Worm (Caenorhabditis elegans): ENCODE data around the gene F53F1.3.

Gene F53F1.3

DNA sequence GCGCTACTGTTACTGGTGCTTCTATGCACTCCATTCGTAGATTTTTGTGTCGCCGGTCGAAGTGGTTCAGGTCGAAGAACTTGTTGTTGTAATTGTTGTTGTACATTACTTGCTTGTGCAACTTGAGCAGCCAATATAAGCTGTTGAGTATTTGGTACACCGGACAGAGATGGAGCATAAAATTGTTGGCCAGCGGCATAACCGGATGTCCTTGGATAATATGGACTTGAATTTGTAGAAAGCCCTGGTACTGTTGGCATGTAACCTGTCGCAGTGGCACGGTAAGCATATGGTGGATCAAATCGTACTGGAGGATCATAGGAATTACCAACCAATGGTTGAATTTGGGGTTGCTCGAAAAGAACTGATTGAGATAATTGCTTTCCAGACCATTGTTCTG, 19.1 kb upstream of the F53F1.3 start:
- TF ChIP-seq nhr-120 (GFP tag; IDR thresholded peaks at IDR 0.05) (no peak), F22D6.2 (tag; optimal IDR thresholded peaks at IDR 0.05) (no peak), F10E7.11 (tag; optimal IDR thresholded peaks at IDR 0.05) (no peak), ceh-91 (GFP tag; IDR thresholded peaks at IDR 0.05) (no peak), egl-18 (GFP tag; IDR thresholded peaks at IDR 0.05) (no peak), nfya-2 (GFP tag; IDR thresholded peaks at IDR 0.05) (no peak), aptf-2 (GFP tag; conservative IDR thresholded peaks at IDR 0.05) (no peak), T26A5.8 (tag; optimal IDR thresholded peaks at IDR 0.05) (no peak), hlh-12 (tag; optimal IDR thresholded peaks at IDR 0.05) (no peak), ztf-25 (GFP tag; IDR thresholded peaks at IDR 0.05) (no peak), C06A6.2 (GFP tag; conservative IDR thresholded peaks at IDR 0.05) (no peak), Y95B8A.8 (GFP tag; IDR thresholded peaks at IDR 0.05) (no peak), ceh-100 (GFP tag; IDR thresholded peaks at IDR 0.05) (no peak), ztf-18 (tag; optimal IDR thresholded peaks at IDR 0.05) (no peak), C17E4.6 (GFP tag; IDR thresholded peaks at IDR 0.05) (no peak)

DNA sequence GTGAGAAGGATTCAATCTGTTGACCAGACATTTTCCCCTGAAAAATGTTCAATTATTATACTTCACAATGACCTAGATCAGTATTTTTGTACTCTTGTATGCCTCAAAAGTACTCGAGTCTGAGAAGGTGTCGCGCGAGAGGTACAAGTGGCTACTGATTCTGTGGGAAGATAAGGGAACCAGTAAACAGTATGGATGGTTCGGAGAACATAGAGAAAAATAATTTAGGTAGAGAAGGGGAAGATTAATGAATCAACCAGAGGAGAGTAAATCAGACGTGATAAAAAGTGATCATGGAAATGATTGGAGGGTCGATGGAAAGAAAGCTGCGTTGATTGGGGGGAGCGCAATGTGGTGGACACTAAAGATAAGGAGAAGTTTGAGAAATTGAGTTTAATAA, 18.6 kb upstream of the F53F1.3 start:
- TF ChIP-seq T26A5.8 (tag; optimal IDR thresholded peaks at IDR 0.05): no peak
- no peak for TF ChIP-seq somi-1 (GFP tag; optimal IDR thresholded peaks at IDR 0.05)
- TF ChIP-seq ceh-40 (GFP tag; IDR thresholded peaks at IDR 0.05): no peak
- TF ChIP-seq die-1 (tag; optimal IDR thresholded peaks at IDR 0.05): no peak
- TF ChIP-seq snpc-4 (GFP tag; optimal IDR thresholded peaks at IDR 0.05): no peak
- TF ChIP-seq snpc-4 (tag; optimal IDR thresholded peaks at IDR 0.05): no peak
- no peak for TF ChIP-seq ztf-6 (GFP tag; IDR thresholded peaks at IDR 0.05)
- no peak for TF ChIP-seq ZK185.1 (tag; optimal IDR thresholded peaks at IDR 0.05; ENCODE audit: poor library complexity, severe bottlenecking)
- TF ChIP-seq mcd-1 (GFP tag; IDR thresholded peaks at IDR 0.05): no peak
- no peak for TF ChIP-seq attf-3 (GFP tag; conservative IDR thresholded peaks at IDR 0.05)
- TF ChIP-seq B0019.2 (GFP tag; conservative IDR thresholded peaks at IDR 0.05): no peak
- TF ChIP-seq nhr-80 (tag; optimal IDR thresholded peaks at IDR 0.05): no peak
- TF ChIP-seq dpff-1 (tag; optimal IDR thresholded peaks at IDR 0.05): no peak
- TF ChIP-seq aptf-3 (GFP tag; IDR thresholded peaks at IDR 0.05): no peak
- no peak for TF ChIP-seq ceh-27 (GFP tag; optimal IDR thresholded peaks at IDR 0.05)
- TF ChIP-seq lir-1 (GFP tag; conservative IDR thresholded peaks at IDR 0.05): no peak
- no peak for TF ChIP-seq lin-26 (GFP tag; IDR thresholded peaks at IDR 0.05)
- no peak for TF ChIP-seq nhr-27 (tag; optimal IDR thresholded peaks at IDR 0.05)

DNA sequence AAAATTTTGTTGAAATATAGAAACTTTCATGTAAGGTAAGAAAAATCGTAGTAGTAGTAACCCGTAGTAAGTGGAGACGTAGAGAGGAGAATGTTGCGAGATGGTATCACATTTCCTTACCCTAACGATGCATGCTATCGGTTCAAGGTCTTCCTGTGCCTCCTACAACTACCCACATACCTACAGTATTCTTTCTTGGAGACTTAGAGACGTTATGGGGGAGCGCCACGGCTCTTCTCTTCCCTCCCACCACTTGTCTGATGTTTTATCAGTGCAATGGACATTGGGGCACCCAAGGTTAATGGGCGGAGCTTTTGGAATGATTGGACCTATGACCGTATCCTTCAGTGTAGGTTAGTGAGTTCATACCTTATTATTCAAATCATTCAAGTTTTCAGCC, 17.1 kb upstream of the F53F1.3 start:
- TF ChIP-seq F57A8.1 (GFP tag; optimal IDR thresholded peaks at IDR 0.05): no peak
- no peak for TF ChIP-seq nhr-179 (tag; optimal IDR thresholded peaks at IDR 0.05)
- TF ChIP-seq unc-130 (GFP tag; optimal IDR thresholded peaks at IDR 0.05): no peak
- TF ChIP-seq tbx-9 (tag; optimal IDR thresholded peaks at IDR 0.05; ENCODE audit: borderline replicate concordance): no peak
- no peak for TF ChIP-seq zim-3 (tag; optimal IDR thresholded peaks at IDR 0.05)
- TF ChIP-seq bed-1 (GFP tag; IDR thresholded peaks at IDR 0.05): no peak
- TF ChIP-seq ekl-4 (GFP tag; IDR thresholded peaks at IDR 0.05): no peak
- TF ChIP-seq snpc-1.3 (tag; optimal IDR thresholded peaks at IDR 0.05; ENCODE audit: insufficient read depth): no peak
- TF ChIP-seq pha-4 (tag; optimal IDR thresholded peaks at IDR 0.05): no peak
- no peak for TF ChIP-seq lag-1 (GFP tag; IDR thresholded peaks at IDR 0.05)
- TF ChIP-seq lsl-1 (GFP tag; optimal IDR thresholded peaks at IDR 0.05): no peak
- no peak for TF ChIP-seq mel-28 (tag; optimal IDR thresholded peaks at IDR 0.05; ENCODE audit: borderline replicate concordance)
- no peak for TF ChIP-seq madf-6 (GFP tag; IDR thresholded peaks at IDR 0.05)
- TF ChIP-seq attf-3 (GFP tag; conservative IDR thresholded peaks at IDR 0.05): no peak
- TF ChIP-seq lir-1 (GFP tag; conservative IDR thresholded peaks at IDR 0.05): no peak
- TF ChIP-seq Y67H2A.10 (GFP tag; conservative IDR thresholded peaks at IDR 0.05): no peak
- no peak for TF ChIP-seq gei-17 (GFP tag; optimal IDR thresholded peaks at IDR 0.05)
- no peak for TF ChIP-seq snpc-1.1 (tag; optimal IDR thresholded peaks at IDR 0.05; ENCODE audit: insufficient read depth)
- no peak for TF ChIP-seq rcor-1 (GFP tag; IDR thresholded peaks at IDR 0.05)

Data from whole organism, young adult.